Worm (Caenorhabditis elegans) whole organism, L4 larva: Measurements from ENCODE around the gene W01D2.6.

ENCODE experiments used
- F10B5.3 ChIP-seq: sonication (generic microtip); optimal IDR thresholded peaks from 2 replicates; lab custom pipeline; 2016; ENCODE audit warnings: mild to moderate bottlenecking, missing genetic modification characterization, missing compliant biosample characterization
- R02D3.7 ChIP-seq: fragments of 150-350 bp; sonication (generic microtip); optimal IDR thresholded peaks from 3 replicates; lab custom pipeline; 2014; ENCODE audit warnings: missing biosample characterization, missing genetic modification characterization
- aly-2 ChIP-seq: sonication (generic microtip); optimal IDR thresholded peaks from 2 replicates; lab custom pipeline; 2018; ENCODE audit warnings: missing biosample characterization, missing genetic modification characterization
- ceh-32 ChIP-seq: sonication (generic microtip); optimal IDR thresholded peaks from 2 replicates; lab custom pipeline; 2016; ENCODE audit warnings: mild to moderate bottlenecking, missing genetic modification characterization, missing compliant biosample characterization; ENCODE audit not compliant: poor library complexity
- ces-1 ChIP-seq: fragments of 150-350 bp; sonication (generic microtip); optimal IDR thresholded peaks from 4 replicates; lab custom pipeline; 2014; ENCODE audit warnings: missing biosample characterization, missing genetic modification reagents, missing genetic modification characterization
- dmd-9 ChIP-seq: fragments of 200-800 bp; sonication (Bioruptor generic); IDR thresholded peaks from 2 replicates; pipeline ENCODE4 v1.3.6; 2022; ENCODE audit warnings: missing genetic modification reagents, missing genetic modification characterization, missing compliant biosample characterization
- dpl-1 ChIP-seq: fragments of 150-350 bp; optimal IDR thresholded peaks from 2 replicates; lab custom pipeline; 2014; ENCODE audit warnings: missing biosample characterization, missing genetic modification reagents, missing genetic modification characterization
- hif-1 ChIP-seq, 2 experiments: sonication (generic microtip); optimal IDR thresholded peaks; 2 replicates each; lab custom pipeline; 2016 to 2017; ENCODE audit warnings: missing compliant biosample characterization in 2 of 2, missing genetic modification characterization in 2 of 2, missing genetic modification reagents in 2 of 2, missing genotype in 2 of 2, mild to moderate bottlenecking in 1 of 2
- lsy-2 ChIP-seq, 2 experiments: fragments of 150-350 bp in 1 of 2; sonication (generic microtip) in 1 of 2; optimal IDR thresholded peaks; 2 replicates each; lab custom pipeline; 2014 to 2017; ENCODE audit warnings: missing biosample characterization in 2 of 2, missing genetic modification characterization in 2 of 2
- mdl-1 ChIP-seq, 2 experiments: fragments of 150-350 bp in 1 of 2; sonication (generic microtip) in 1 of 2; optimal IDR thresholded peaks; 2 replicates each; lab custom pipeline; 2014 to 2017; ENCODE audit warnings: missing biosample characterization in 2 of 2, missing genetic modification characterization in 2 of 2
- mdt-29 ChIP-seq: fragments of 200-800 bp; sonication (Bioruptor generic); IDR thresholded peaks from 2 replicates; pipeline ENCODE4 v1.3.6; 2022; ENCODE audit warnings: missing genetic modification reagents, missing genetic modification characterization, missing compliant biosample characterization
- mes-2 ChIP-seq: sonication (generic microtip); optimal IDR thresholded peaks from 2 replicates; lab custom pipeline; 2016; ENCODE audit warnings: missing genotype, mild to moderate bottlenecking, missing genetic modification characterization, missing compliant biosample characterization; ENCODE audit not compliant: poor library complexity, severe bottlenecking
- nhr-237 ChIP-seq: sonication (generic microtip); optimal IDR thresholded peaks from 2 replicates; lab custom pipeline; 2017; ENCODE audit warnings: missing biosample characterization, missing genetic modification characterization
- unc-130 ChIP-seq: sonication (generic microtip); optimal IDR thresholded peaks from 2 replicates; lab custom pipeline; 2016; ENCODE audit warnings: missing genetic modification reagents, missing genetic modification characterization, missing compliant biosample characterization
- vab-7 ChIP-seq: fragments of 200-800 bp; sonication (Bioruptor generic); IDR thresholded peaks from 2 replicates; pipeline ENCODE4 v1.3.6; 2022; ENCODE audit warnings: missing genetic modification reagents, missing genetic modification characterization, missing compliant biosample characterization

W01D2.6 gene

DNA sequence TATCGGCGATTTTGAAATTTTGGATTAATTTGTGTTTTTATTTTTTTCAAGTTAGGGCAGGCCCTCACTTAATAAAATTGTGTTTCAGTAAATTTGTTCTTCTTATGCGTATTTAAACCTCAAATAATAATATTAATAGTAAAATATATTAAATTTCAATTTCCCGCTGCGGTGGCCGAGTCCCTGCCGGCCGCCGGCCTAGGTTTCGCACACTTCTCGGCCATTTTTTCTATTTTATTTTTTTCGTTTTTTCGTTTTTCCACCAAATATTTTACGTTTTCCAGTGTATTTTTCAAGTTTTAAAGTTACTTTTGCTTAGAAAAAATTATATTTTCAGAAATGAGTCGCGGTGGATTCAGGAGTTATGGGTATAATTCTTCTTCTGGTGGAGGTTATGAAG lies 48.1 kb downstream of the W01D2.6 start, which contains the start of gene rbm-28:
Gene rbm-28, plus strand, starts transcription at position 338 of the 400 bp plus-strand sequence.
- TF ChIP-seq F10B5.3 = no peak
- TF ChIP-seq dpl-1 (GFP tag; lab: Kevin White, UChicago) = peak; percentile 88
- no peak for TF ChIP-seq mdl-1 (tag; optimal IDR thresholded peaks at IDR 0.05; lab: Kevin White, UChicago)
- TF ChIP-seq lsy-2 (tag; optimal IDR thresholded peaks at IDR 0.05; lab: Kevin White, UChicago) = peak in 1 of 2 experiments; percentile 49
- TF ChIP-seq hif-1 (tag; optimal IDR thresholded peaks at IDR 0.05; lab: Kevin White, UChicago) = peak in 1 of 2 experiments; percentile 79
- TF ChIP-seq mes-2 = peak; percentile 95
- no peak for TF ChIP-seq aly-2 (tag; lab: Kevin White, UChicago)
- no peak for TF ChIP-seq dmd-9 (GFP tag; lab: Robert Waterston, UW)
- TF ChIP-seq mdt-29 (GFP tag; lab: Robert Waterston, UW) = no peak
- TF ChIP-seq R02D3.7 (tag; lab: Kevin White, UChicago) = no peak
- 0 out of 2 replicates have a peak, but pooled peaks have one; percentile 8 for TF ChIP-seq vab-7 (GFP tag; lab: Robert Waterston, UW)
- peak; percentile 59 for TF ChIP-seq unc-130 (GFP tag; lab: Kevin White, UChicago)
- TF ChIP-seq ces-1 = no peak
- TF ChIP-seq nhr-237 = no peak
- TF ChIP-seq ceh-32 (tag; lab: Kevin White, UChicago) = no peak
- TF ChIP-seq, all 104 proteins: peak for 6
